Fruit fly (Drosophila melanogaster) whole organism, prepupa: ENCODE data around the gene CG10702.

Experiments
- CG11762 ChIP-seq: fragments of 200-800 bp; sonication (Bioruptor generic); optimal IDR thresholded peaks from 3 replicates; lab custom pipeline; 2016; ENCODE audit warnings: missing biosample characterization, missing genetic modification characterization; ENCODE audit not compliant: insufficient read depth
- Hr4 ChIP-seq: fragments of 200-800 bp; sonication (Bioruptor generic); optimal IDR thresholded peaks from 3 replicates; lab custom pipeline; 2016; ENCODE audit warnings: missing biosample characterization, missing genetic modification characterization
- fd59A ChIP-seq: fragments of 200-800 bp; sonication (Bioruptor generic); optimal IDR thresholded peaks from 2 replicates; lab custom pipeline; 2017; ENCODE audit warnings: missing biosample characterization, mild to moderate bottlenecking, missing genetic modification characterization, missing genetic modification reagents
- net ChIP-seq: fragments of 200-800 bp; sonication (Bioruptor generic); optimal IDR thresholded peaks from 3 replicates; lab custom pipeline; 2016; ENCODE audit warnings: missing biosample characterization, missing genetic modification characterization
- topi ChIP-seq: fragments of 200-800 bp; sonication (Bioruptor generic); optimal IDR thresholded peaks from 3 replicates; lab custom pipeline; 2016; ENCODE audit warnings: missing biosample characterization, missing genetic modification characterization

dm6 chr2L:19017060-19017459 is 52.6 kb downstream of the CG10702 start:
- no peak for TF ChIP-seq Hr4 (GFP tag; lab: Kevin White, UChicago)
- TF ChIP-seq fd59A (GFP tag; lab: Kevin White, UChicago), result no peak
- TF ChIP-seq net, result no peak
- no peak for TF ChIP-seq CG11762
- no peak for TF ChIP-seq topi (GFP tag; lab: Kevin White, UChicago)
